Worm (Caenorhabditis elegans) whole organism, L3 larva: ENCODE measurements around the gene rsp-8.

ENCODE experiments used
- nfya-1 ChIP-seq: sonication (generic microtip); optimal IDR thresholded peaks from 2 replicates; lab custom pipeline; 2017; ENCODE audit warnings: missing genetic modification characterization, mild to moderate bottlenecking, missing compliant biosample characterization, antibody characterized with exemption, moderate library complexity; ENCODE audit not compliant: insufficient read depth
- nhr-237 ChIP-seq: fragments of 150-350 bp; optimal IDR thresholded peaks from 2 replicates; lab custom pipeline; 2014; ENCODE audit warnings: missing biosample characterization, missing genetic modification characterization
- nhr-76 ChIP-seq: fragments of 150-350 bp; sonication (generic microtip); optimal IDR thresholded peaks from 5 replicates; lab custom pipeline; 2014; ENCODE audit warnings: missing biosample characterization, missing genetic modification characterization
- unc-39 ChIP-seq: sonication (generic microtip); optimal IDR thresholded peaks from 4 replicates; lab custom pipeline; 2017; ENCODE audit warnings: missing biosample characterization, missing genetic modification characterization
- unc-62 ChIP-seq: fragments of 150-350 bp; sonication (generic microtip); optimal IDR thresholded peaks from 4 replicates; lab custom pipeline; 2014; ENCODE audit warnings: missing biosample characterization, missing genetic modification reagents, missing genetic modification characterization

DNA sequence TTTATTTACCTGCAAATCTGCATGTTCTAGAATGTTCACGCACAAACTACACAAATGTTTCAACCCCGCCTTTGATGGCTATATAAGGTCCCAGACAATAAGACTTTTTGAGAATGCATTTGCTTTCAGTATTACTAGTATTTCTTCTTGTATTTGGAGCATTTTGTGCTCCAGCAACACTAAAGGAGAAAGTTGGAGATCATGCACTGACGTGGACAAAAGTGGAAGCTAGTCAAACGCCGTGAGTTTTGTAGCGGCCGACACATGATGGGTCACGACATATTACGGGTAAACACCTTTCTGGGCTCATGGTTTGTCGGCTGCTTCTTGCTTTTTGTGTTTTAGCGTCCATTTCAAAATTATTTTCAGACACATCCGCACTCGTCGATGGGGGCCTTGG lies 15.8 kb upstream of the rsp-8 start, which contains the start of gene C18D11.6:
- TF ChIP-seq unc-62 (no peak), nhr-76 (tag; lab: Kevin White, UChicago) (no peak), nhr-237 (tag; lab: Kevin White, UChicago) (no peak), unc-39 (tag; lab: Kevin White, UChicago) (no peak), nfya-1 (tag; lab: Kevin White, UChicago) (no peak)
